Worm (Caenorhabditis elegans) whole organism, L4 larva: ENCODE measurements around the gene nuo-4.

Experiments used
- F26F4.8 ChIP-seq: fragments of 200-800 bp; sonication (Bioruptor generic); conservative IDR thresholded peaks from 2 replicates; pipeline ENCODE4 v1.3.6; 2022; ENCODE audit warnings: missing genetic modification characterization, missing compliant biosample characterization
- R02D3.7 ChIP-seq: fragments of 150-350 bp; sonication (generic microtip); optimal IDR thresholded peaks from 3 replicates; lab custom pipeline; 2014; ENCODE audit warnings: missing biosample characterization, missing genetic modification characterization
- T20F7.1 ChIP-seq: fragments of 200-800 bp; sonication (Bioruptor generic); optimal IDR thresholded peaks from 2 replicates; lab custom pipeline; 2018; ENCODE audit warnings: mild to moderate bottlenecking, missing genetic modification characterization, missing compliant biosample characterization
- Y48G9A.11 ChIP-seq: fragments of 200-800 bp; sonication (Bioruptor generic); IDR thresholded peaks from 2 replicates; pipeline ENCODE4 v1.3.6; 2022; ENCODE audit warnings: missing genetic modification reagents, missing genetic modification characterization, missing compliant biosample characterization
- Y5F2A.4 ChIP-seq: fragments of 200-800 bp; sonication (Bioruptor generic); optimal IDR thresholded peaks from 2 replicates; lab custom pipeline; 2018; ENCODE audit warnings: mild to moderate bottlenecking, missing genetic modification characterization, missing compliant biosample characterization
- attf-4 ChIP-seq: sonication (generic microtip); optimal IDR thresholded peaks from 3 replicates; lab custom pipeline; 2017; ENCODE audit warnings: missing biosample characterization, missing genetic modification characterization
- ceh-32 ChIP-seq: sonication (generic microtip); optimal IDR thresholded peaks from 2 replicates; lab custom pipeline; 2016; ENCODE audit warnings: mild to moderate bottlenecking, missing genetic modification characterization, missing compliant biosample characterization; ENCODE audit not compliant: poor library complexity
- ceh-44 ChIP-seq: fragments of 200-800 bp; sonication (Bioruptor generic); IDR thresholded peaks from 2 replicates; pipeline ENCODE4 v1.3.6; 2022; ENCODE audit warnings: missing genetic modification reagents, missing genetic modification characterization, missing compliant biosample characterization
- daf-12 ChIP-seq: fragments of 150-350 bp; optimal IDR thresholded peaks from 2 replicates; lab custom pipeline; 2014; ENCODE audit warnings: missing biosample characterization, missing genetic modification reagents, missing genetic modification characterization
- daf-16 ChIP-seq, 3 experiments: sonication (generic microtip); optimal IDR thresholded peaks; 2 replicates each; lab custom pipeline; 2016 to 2017; ENCODE audit warnings: missing genetic modification characterization in 3 of 3, missing genetic modification reagents in 3 of 3, mild to moderate bottlenecking in 2 of 3, missing compliant biosample characterization in 2 of 3, missing biosample characterization in 1 of 3, moderate library complexity in 1 of 3
- dmd-6 ChIP-seq: fragments of 200-800 bp; sonication (Bioruptor generic); IDR thresholded peaks from 2 replicates; pipeline ENCODE4 v1.3.6; 2022; ENCODE audit warnings: missing genetic modification reagents, missing genetic modification characterization, missing compliant biosample characterization
- dmd-9 ChIP-seq: fragments of 200-800 bp; sonication (Bioruptor generic); IDR thresholded peaks from 2 replicates; pipeline ENCODE4 v1.3.6; 2022; ENCODE audit warnings: missing genetic modification reagents, missing genetic modification characterization, missing compliant biosample characterization
- dve-1 ChIP-seq: sonication (generic microtip); optimal IDR thresholded peaks from 2 replicates; lab custom pipeline; 2017; ENCODE audit warnings: antibody characterized with exemption, mild to moderate bottlenecking, missing genetic modification characterization, missing compliant biosample characterization; ENCODE audit not compliant: insufficient read depth
- egl-27 ChIP-seq: sonication (generic microtip); optimal IDR thresholded peaks from 3 replicates; lab custom pipeline; 2017; ENCODE audit warnings: missing biosample characterization, missing genetic modification reagents, missing genetic modification characterization
- egl-43 ChIP-seq: fragments of 200-800 bp; sonication (Bioruptor generic); IDR thresholded peaks from 2 replicates; pipeline ENCODE4 v1.3.6; 2022; ENCODE audit warnings: missing genetic modification reagents, missing genetic modification characterization, missing compliant biosample characterization
- hlh-11 ChIP-seq: fragments of 200-800 bp; sonication (Bioruptor generic); optimal IDR thresholded peaks from 2 replicates; lab custom pipeline; 2018; ENCODE audit warnings: mild to moderate bottlenecking, missing genetic modification characterization, missing compliant biosample characterization
- hlh-30 ChIP-seq: sonication (generic microtip); optimal IDR thresholded peaks from 2 replicates; lab custom pipeline; 2017; ENCODE audit warnings: antibody characterized with exemption, mild to moderate bottlenecking, missing genetic modification characterization, missing compliant biosample characterization; ENCODE audit not compliant: insufficient read depth
- jun-1 ChIP-seq: fragments of 150-350 bp; optimal IDR thresholded peaks from 2 replicates; lab custom pipeline; 2014; ENCODE audit warnings: missing biosample characterization, missing genetic modification reagents, missing genetic modification characterization
- lin-1 ChIP-seq: fragments of 200-800 bp; sonication (Bioruptor generic); IDR thresholded peaks from 2 replicates; pipeline ENCODE4 v1.3.6; 2022; ENCODE audit warnings: missing genetic modification reagents, missing genetic modification characterization, missing compliant biosample characterization
- lin-13 ChIP-seq: fragments of 150-350 bp; optimal IDR thresholded peaks from 2 replicates; lab custom pipeline; 2014; ENCODE audit warnings: missing biosample characterization, missing genetic modification reagents, missing genetic modification characterization
- lin-38 ChIP-seq: fragments of 200-800 bp; sonication (Bioruptor generic); IDR thresholded peaks from 2 replicates; pipeline ENCODE4 v1.3.6; 2022; ENCODE audit warnings: missing genetic modification reagents, missing genetic modification characterization, missing compliant biosample characterization
- lir-3 ChIP-seq: sonication (generic microtip); optimal IDR thresholded peaks from 2 replicates; lab custom pipeline; 2016; ENCODE audit warnings: mild to moderate bottlenecking, missing genetic modification characterization, missing compliant biosample characterization
- lsy-2 ChIP-seq, 2 experiments: fragments of 150-350 bp in 1 of 2; sonication (generic microtip) in 1 of 2; optimal IDR thresholded peaks; 2 replicates each; lab custom pipeline; 2014 to 2017; ENCODE audit warnings: missing biosample characterization in 2 of 2, missing genetic modification characterization in 2 of 2
- madf-9 ChIP-seq: fragments of 200-800 bp; sonication (Bioruptor generic); conservative IDR thresholded peaks from 2 replicates; pipeline ENCODE4 v1.3.6; 2022; ENCODE audit warnings: missing genetic modification reagents, missing genetic modification characterization, missing compliant biosample characterization
- mdl-1 ChIP-seq, 2 experiments: fragments of 150-350 bp in 1 of 2; sonication (generic microtip) in 1 of 2; optimal IDR thresholded peaks; 2 replicates each; lab custom pipeline; 2014 to 2017; ENCODE audit warnings: missing biosample characterization in 2 of 2, missing genetic modification characterization in 2 of 2
- mdt-29 ChIP-seq: fragments of 200-800 bp; sonication (Bioruptor generic); IDR thresholded peaks from 2 replicates; pipeline ENCODE4 v1.3.6; 2022; ENCODE audit warnings: missing genetic modification reagents, missing genetic modification characterization, missing compliant biosample characterization
- nhr-11 ChIP-seq: fragments of 150-350 bp; optimal IDR thresholded peaks from 2 replicates; lab custom pipeline; 2014; ENCODE audit warnings: missing biosample characterization, missing genetic modification characterization
- nhr-237 ChIP-seq: sonication (generic microtip); optimal IDR thresholded peaks from 2 replicates; lab custom pipeline; 2017; ENCODE audit warnings: missing biosample characterization, missing genetic modification characterization
- nhr-25 ChIP-seq: sonication (generic microtip); optimal IDR thresholded peaks from 2 replicates; lab custom pipeline; 2017; ENCODE audit warnings: missing genetic modification characterization, mild to moderate bottlenecking, missing compliant biosample characterization, antibody characterized with exemption, moderate library complexity, borderline replicate concordance; ENCODE audit not compliant: insufficient read depth
- nhr-28 ChIP-seq: fragments of 150-350 bp; optimal IDR thresholded peaks from 2 replicates; lab custom pipeline; 2014; ENCODE audit warnings: missing biosample characterization, missing genetic modification characterization
- nhr-48 ChIP-seq: sonication (generic microtip); optimal IDR thresholded peaks from 2 replicates; lab custom pipeline; 2016; ENCODE audit warnings: mild to moderate bottlenecking, missing genetic modification characterization, missing compliant biosample characterization
- nhr-6 ChIP-seq: fragments of 150-350 bp; optimal IDR thresholded peaks from 2 replicates; lab custom pipeline; 2014; ENCODE audit warnings: missing biosample characterization, missing genetic modification characterization
- nhr-77 ChIP-seq: fragments of 150-350 bp; optimal IDR thresholded peaks from 2 replicates; lab custom pipeline; 2014; ENCODE audit warnings: missing biosample characterization, missing genetic modification characterization
- pha-4 ChIP-seq, 2 experiments: fragments of 150-350 bp in 1 of 2; fragments of 200-800 bp in 1 of 2; sonication (Bioruptor generic) in 1 of 2; IDR thresholded peaks in 1 of 2; optimal IDR thresholded peaks in 1 of 2; 2 replicates each; pipeline versions ENCODE4 v1.3.6 to Lab custom; 2014 to 2022; ENCODE audit warnings: missing genetic modification characterization in 2 of 2, missing genetic modification reagents in 2 of 2, missing biosample characterization in 1 of 2, missing compliant biosample characterization in 1 of 2
- php-3 ChIP-seq: fragments of 200-800 bp; sonication (Bioruptor generic); IDR thresholded peaks from 2 replicates; pipeline ENCODE4 v1.3.6; 2022; ENCODE audit warnings: missing genetic modification reagents, missing genetic modification characterization, missing compliant biosample characterization
- rbr-2 ChIP-seq: sonication (generic microtip); optimal IDR thresholded peaks from 2 replicates; lab custom pipeline; 2016; ENCODE audit warnings: missing genotype, missing genetic modification characterization, missing compliant biosample characterization
- saeg-2 ChIP-seq: fragments of 200-800 bp; sonication (Bioruptor generic); IDR thresholded peaks from 2 replicates; pipeline ENCODE4 v1.3.6; 2022; ENCODE audit warnings: missing genetic modification reagents, missing genetic modification characterization, missing compliant biosample characterization
- set-16 ChIP-seq: fragments of 200-800 bp; sonication (Bioruptor generic); IDR thresholded peaks from 2 replicates; pipeline ENCODE4 v1.3.6; 2022; ENCODE audit warnings: missing genetic modification reagents, missing genetic modification characterization, missing compliant biosample characterization
- skn-1 ChIP-seq: fragments of 150-350 bp; optimal IDR thresholded peaks from 2 replicates; lab custom pipeline; 2014; ENCODE audit warnings: missing biosample characterization, missing genetic modification characterization
- snpc-4 ChIP-seq: fragments of 150-350 bp; optimal IDR thresholded peaks from 2 replicates; lab custom pipeline; 2014; ENCODE audit warnings: missing biosample characterization, missing genetic modification characterization
- tag-97 ChIP-seq: fragments of 200-800 bp; sonication (Bioruptor generic); IDR thresholded peaks from 2 replicates; pipeline ENCODE4 v1.3.6; 2022; ENCODE audit warnings: missing genetic modification characterization, missing compliant biosample characterization
- unc-62 ChIP-seq, 3 experiments: fragments of 150-350 bp in 1 of 3; sonication (generic microtip); optimal IDR thresholded peaks in 2 of 3; peaks in 1 of 3; 1 replicate in 1 of 3; 2 replicates in 2 of 3; lab custom pipeline; 2014 to 2017; ENCODE audit warnings: missing biosample characterization in 3 of 3, missing genetic modification characterization in 3 of 3, missing genetic modification reagents in 3 of 3, missing genotype in 1 of 3
- zfp-2 ChIP-seq: sonication (generic microtip); optimal IDR thresholded peaks from 2 replicates; lab custom pipeline; 2016; ENCODE audit warnings: mild to moderate bottlenecking, missing genetic modification characterization, missing compliant biosample characterization
- ztf-7 ChIP-seq: fragments of 150-350 bp; optimal IDR thresholded peaks from 2 replicates; lab custom pipeline; 2014; ENCODE audit warnings: missing biosample characterization, missing genetic modification characterization

Gene nuo-4

DNA sequence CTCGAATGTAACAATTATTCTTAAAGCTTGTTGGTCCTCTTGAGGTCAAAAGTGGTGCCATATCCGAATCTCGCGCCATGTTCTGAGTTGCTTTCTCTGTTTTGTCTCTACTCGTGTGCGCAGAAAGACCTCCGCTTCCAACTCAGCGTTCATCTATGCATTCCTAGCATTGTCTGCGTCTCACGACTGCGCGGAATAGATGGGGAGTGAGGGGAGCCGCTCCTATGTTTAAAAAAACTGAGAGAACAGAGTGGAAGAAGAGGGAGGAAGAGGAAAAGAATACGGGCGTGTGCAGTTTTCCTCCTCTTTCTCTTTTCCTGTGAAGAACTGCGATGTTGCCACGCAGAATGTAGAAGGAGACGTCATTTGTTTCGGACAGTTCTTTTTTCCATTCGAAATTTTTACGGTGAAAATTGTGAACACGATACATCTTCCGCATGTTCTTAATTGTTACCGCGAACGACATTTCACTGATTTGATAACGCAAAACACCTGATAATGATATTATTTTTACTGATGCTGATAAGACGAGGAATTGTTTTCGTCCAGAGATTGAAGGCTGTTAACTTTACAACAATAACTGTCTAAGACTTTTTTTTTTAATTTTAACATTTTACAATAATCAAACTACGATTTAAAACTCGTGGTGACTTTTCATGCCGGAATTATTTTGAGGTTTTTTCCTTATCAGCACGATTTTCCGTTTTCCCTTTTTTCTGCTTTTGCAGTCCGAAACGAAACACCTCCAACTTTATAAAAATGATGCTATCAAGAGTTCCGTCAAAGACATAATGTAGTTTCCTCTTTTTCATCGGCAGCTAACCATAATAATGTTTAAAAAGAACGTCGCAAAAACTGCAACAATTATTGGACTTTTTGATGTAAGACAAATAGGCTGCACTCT lies 8.3 kb upstream of the nuo-4 start (continued):
- TF ChIP-seq hlh-11 (tag; lab: Kevin White, UChicago), result peak; percentile 58
- 0 out of 2 replicates have a peak, but pooled peaks have one; percentile 37 for TF ChIP-seq lin-1 (GFP tag; lab: Robert Waterston, UW)
- TF ChIP-seq lir-3, result no peak
- TF ChIP-seq lin-13 (GFP tag; lab: Kevin White, UChicago), result no peak
- no peak for TF ChIP-seq snpc-4 (tag; lab: Kevin White, UChicago)
- peak; percentile 45 for TF ChIP-seq dmd-6
- peak; percentile 61; the same call in 1 of the 2 replicates for TF ChIP-seq egl-43
- TF ChIP-seq daf-16 (GFP tag; optimal IDR thresholded peaks at IDR 0.05; lab: Kevin White, UChicago), result no peak
- peak; percentile 74 for TF ChIP-seq daf-16 (tag; optimal IDR thresholded peaks at IDR 0.05; lab: Kevin White, UChicago)
- TF ChIP-seq jun-1, result peak; percentile 2

DNA sequence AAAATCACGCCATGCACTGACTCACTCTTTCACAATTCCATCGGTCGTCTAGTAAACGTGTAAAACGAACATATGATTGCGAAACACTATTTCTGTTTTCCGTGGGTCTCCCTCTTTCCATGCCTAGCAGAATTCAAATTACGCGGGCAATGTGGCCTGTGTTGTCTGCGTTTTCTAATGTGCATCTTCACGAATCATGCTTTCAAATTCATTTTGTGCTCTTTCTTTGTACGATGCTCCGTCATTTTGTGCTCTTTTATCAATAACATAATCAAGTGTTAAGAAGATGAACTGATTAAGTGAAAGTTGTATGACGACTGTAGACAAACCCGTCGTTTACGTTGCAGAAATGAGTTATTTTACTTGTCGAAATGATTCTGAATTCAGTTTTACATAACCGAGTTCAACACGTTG lies 7.2 kb upstream of the nuo-4 start:
- TF ChIP-seq nhr-48 (peak; percentile 60), nhr-77 (tag; lab: Kevin White, UChicago) (peak; percentile 2), zfp-2 (tag; lab: Kevin White, UChicago) (no peak), daf-12 (tag; lab: Kevin White, UChicago) (no peak), daf-16 (GFP tag; optimal IDR thresholded peaks at IDR 0.05; lab: Kevin White, UChicago) (peak in 1 of 2 experiments; percentile 28), daf-16 (tag; optimal IDR thresholded peaks at IDR 0.05; lab: Kevin White, UChicago) (peak; percentile 92), lin-13 (GFP tag; lab: Kevin White, UChicago) (peak; percentile 49), madf-9 (GFP tag; lab: Robert Waterston, UW) (no peak), R02D3.7 (tag; lab: Kevin White, UChicago) (no peak), set-16 (GFP tag; lab: Robert Waterston, UW) (no peak), mdl-1 (tag; optimal IDR thresholded peaks at IDR 0.05; lab: Kevin White, UChicago) (peak in 1 of 2 experiments; percentile 83), dmd-6 (peak; percentile 92), unc-62 (GFP tag; optimal IDR thresholded peaks at IDR 0.05 in 1 of 2; lab: Kevin White, UChicago) (peak in 1 of 2 experiments; percentile 38), unc-62 (tag; optimal IDR thresholded peaks at IDR 0.05; lab: Kevin White, UChicago) (no peak), nhr-237 (tag; lab: Kevin White, UChicago) (no peak), rbr-2 (tag; lab: Kevin White, UChicago) (peak; percentile 19), lin-38 (peak; percentile 26), egl-27 (tag; lab: Kevin White, UChicago) (no peak), Y48G9A.11 (GFP tag; lab: Robert Waterston, UW) (no peak), hlh-11 (tag; lab: Kevin White, UChicago) (peak; percentile 89), dve-1 (tag; lab: Kevin White, UChicago) (peak; percentile 72), F26F4.8 (GFP tag; lab: Robert Waterston, UW) (no peak), php-3 (GFP tag; lab: Robert Waterston, UW) (peak; percentile 52), mdt-29 (no peak), ceh-44 (GFP tag; lab: Robert Waterston, UW) (no peak), T20F7.1 (GFP tag; lab: Kevin White, UChicago) (peak; percentile 63), ceh-32 (tag; lab: Kevin White, UChicago) (no peak), nhr-28 (tag; lab: Kevin White, UChicago) (peak; percentile 87), ztf-7 (tag; lab: Kevin White, UChicago) (no peak), nhr-11 (peak; percentile 35), Y5F2A.4 (GFP tag; lab: Kevin White, UChicago) (no peak), nhr-6 (tag; lab: Kevin White, UChicago) (peak; percentile 58), attf-4 (tag; lab: Kevin White, UChicago) (no peak), hlh-30 (tag; lab: Kevin White, UChicago) (peak; percentile 68), skn-1 (tag; lab: Kevin White, UChicago) (no peak), tag-97 (GFP tag; lab: Robert Waterston, UW) (no peak), lsy-2 (tag; optimal IDR thresholded peaks at IDR 0.05; lab: Kevin White, UChicago) (peak in 1 of 2 experiments; percentile 70), dmd-9 (GFP tag; lab: Robert Waterston, UW) (no peak), saeg-2 (GFP tag; lab: Robert Waterston, UW) (peak; percentile 58; the same call in 1 of the 2 replicates), pha-4 (GFP tag; IDR thresholded peaks at IDR 0.05; lab: Robert Waterston, UW) (no peak), pha-4 (tag; optimal IDR thresholded peaks at IDR 0.05; lab: Kevin White, UChicago) (peak; percentile 9), nhr-25 (no peak)
